Worm (Caenorhabditis elegans): ENCODE measurements around the gene pbs-1.

Gene pbs-1

ce11 chrIV:1662872-1663271, 46.7 kb downstream of the pbs-1 start:
- TF ChIP-seq B0310.2 (tag; optimal IDR thresholded peaks at IDR 0.05) (no peak), pes-1 (GFP tag; IDR thresholded peaks at IDR 0.05) (no peak), F13C5.2 (tag; optimal IDR thresholded peaks at IDR 0.05) (no peak), ceh-36 (tag; optimal IDR thresholded peaks at IDR 0.05) (no peak), ceh-13 (GFP tag; optimal IDR thresholded peaks at IDR 0.05) (no peak), hmbx-1 (tag; optimal IDR thresholded peaks at IDR 0.05) (no peak), hnd-1 (tag; optimal IDR thresholded peaks at IDR 0.05) (no peak), flt-1 (GFP tag; IDR thresholded peaks at IDR 0.05) (no peak)

ce11 chrIV:1660735-1661134, 48.8 kb downstream of the pbs-1 start:
- no peak for TF ChIP-seq pes-1 (GFP tag; IDR thresholded peaks at IDR 0.05)

- TF ChIP-seq hnd-1 (tag; optimal IDR thresholded peaks at IDR 0.05) (no peak), F13C5.2 (tag; optimal IDR thresholded peaks at IDR 0.05) (no peak), ama-1 (optimal IDR thresholded peaks at IDR 0.05) (no peak), pes-1 (GFP tag; IDR thresholded peaks at IDR 0.05) (no peak), hmg-4 (GFP tag; optimal IDR thresholded peaks at IDR 0.05) (no peak), tbx-37 (GFP tag; conservative IDR thresholded peaks at IDR 0.05) (no peak), ceh-13 (GFP tag; optimal IDR thresholded peaks at IDR 0.05) (no peak), flt-1 (GFP tag; IDR thresholded peaks at IDR 0.05) (no peak), tbx-11 (GFP tag; IDR thresholded peaks at IDR 0.05) (no peak), ceh-36 (tag; optimal IDR thresholded peaks at IDR 0.05) (no peak), scrt-1 (GFP tag; IDR thresholded peaks at IDR 0.05) (no peak), sea-1 (GFP tag; conservative IDR thresholded peaks at IDR 0.05) (no peak), B0310.2 (tag; optimal IDR thresholded peaks at IDR 0.05) (no peak), hmbx-1 (tag; optimal IDR thresholded peaks at IDR 0.05) (no peak), tra-4 (tag; optimal IDR thresholded peaks at IDR 0.05) (no peak)
These were observed 49.6 kb downstream of the pbs-1 start, which contains the start of gene Y41D4B.4 for ce11 chrIV:1659978-1660377. TSS of gene Y41D4B.4 (plus strand) at chrIV:1660110.

ce11 chrIV:1659045-1659741, 50.4 kb downstream of the pbs-1 start, which contains the start of gene rps-28:
TSS of gene rps-28 (plus strand) at chrIV:1659691.
- TF ChIP-seq ceh-36 (tag; optimal IDR thresholded peaks at IDR 0.05) (peak; percentile 70), tbx-11 (GFP tag; IDR thresholded peaks at IDR 0.05) (peak; percentile 62), hmg-4 (GFP tag; optimal IDR thresholded peaks at IDR 0.05) (peak; percentile 92), scrt-1 (GFP tag; IDR thresholded peaks at IDR 0.05) (peak; percentile 77), ama-1 (optimal IDR thresholded peaks at IDR 0.05) (no peak), F13C5.2 (tag; optimal IDR thresholded peaks at IDR 0.05) (peak; percentile 98), tra-4 (tag; optimal IDR thresholded peaks at IDR 0.05) (peak; percentile 64), hmbx-1 (tag; optimal IDR thresholded peaks at IDR 0.05) (peak; percentile 52), aly-1 (tag; optimal IDR thresholded peaks at IDR 0.05) (no peak), sea-1 (GFP tag; conservative IDR thresholded peaks at IDR 0.05) (peak; percentile 82), flt-1 (GFP tag; IDR thresholded peaks at IDR 0.05) (peak; percentile 83), ets-7 (tag; optimal IDR thresholded peaks at IDR 0.05) (peak; percentile 67), B0310.2 (tag; optimal IDR thresholded peaks at IDR 0.05) (peak; percentile 60), pes-1 (GFP tag; IDR thresholded peaks at IDR 0.05) (peak; percentile 83), ceh-13 (GFP tag; optimal IDR thresholded peaks at IDR 0.05) (no peak), hnd-1 (tag; optimal IDR thresholded peaks at IDR 0.05) (peak; percentile 66), tbx-37 (GFP tag; conservative IDR thresholded peaks at IDR 0.05) (peak; percentile 70)
